Fruit fly (Drosophila melanogaster): Measurements from ENCODE around the gene CG16734.

DNA sequence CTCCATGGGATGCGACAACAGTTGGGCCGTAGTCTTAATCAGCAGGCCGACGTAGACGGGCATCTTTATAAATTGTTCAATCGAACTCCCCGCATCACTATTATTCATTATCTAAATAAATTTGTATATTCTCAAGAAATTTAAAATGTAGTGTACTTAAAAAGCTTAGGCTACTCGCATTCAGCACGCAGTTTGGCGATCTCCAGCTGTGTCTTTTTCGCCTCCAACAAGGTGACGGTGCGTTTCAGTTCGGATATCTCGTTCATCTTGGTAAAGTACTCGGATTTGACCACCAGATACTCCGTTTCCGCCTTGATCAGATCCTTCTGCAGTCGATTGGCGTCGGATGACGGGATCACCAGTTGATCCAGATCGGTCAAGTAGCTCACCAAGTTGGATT is 2.8 kb downstream of the CG16734 start, which contains the start of gene CG16736:
- TF ChIP-seq CG32264 (GFP tag; optimal IDR thresholded peaks at IDR 0.05), result no peak
- no peak for TF ChIP-seq br (GFP tag; optimal IDR thresholded peaks at IDR 0.05)
- no peak for TF ChIP-seq h (GFP tag; optimal IDR thresholded peaks at IDR 0.05)
- TF ChIP-seq Hr78 (GFP tag; optimal IDR thresholded peaks at IDR 0.05), result no peak
- TF ChIP-seq Jra (GFP tag; optimal IDR thresholded peaks at IDR 0.05), result no peak
- TF ChIP-seq pan (optimal IDR thresholded peaks at IDR 0.05), result no peak
